Worm (Caenorhabditis elegans) whole organism, L2 larva: Measurements from ENCODE around the gene Y46G5A.15.

Source experiments
- C34F6.9 ChIP-seq: fragments of 150-350 bp; optimal IDR thresholded peaks from 2 replicates; lab custom pipeline; 2014; ENCODE audit warnings: missing biosample characterization, missing genetic modification characterization
- ama-1 ChIP-seq: fragments of 150-350 bp; optimal IDR thresholded peaks from 2 replicates; lab custom pipeline; 2018; ENCODE audit warnings: inconsistent platforms
- ceh-82 ChIP-seq: fragments of 150-350 bp; optimal IDR thresholded peaks from 2 replicates; lab custom pipeline; 2014; ENCODE audit warnings: missing biosample characterization, missing genetic modification characterization
- dmd-4 ChIP-seq: sonication (generic microtip); optimal IDR thresholded peaks from 2 replicates; lab custom pipeline; 2017; ENCODE audit warnings: missing biosample characterization, missing genetic modification characterization
- egl-27 ChIP-seq: sonication (generic microtip); optimal IDR thresholded peaks from 3 replicates; lab custom pipeline; 2017; ENCODE audit warnings: missing biosample characterization, missing genetic modification reagents, missing genetic modification characterization
- elt-1 ChIP-seq: fragments of 150-350 bp; optimal IDR thresholded peaks from 2 replicates; lab custom pipeline; 2014; ENCODE audit warnings: missing biosample characterization, missing genetic modification characterization
- fos-1 ChIP-seq: fragments of 150-350 bp; optimal IDR thresholded peaks from 2 replicates; lab custom pipeline; 2014; ENCODE audit warnings: missing biosample characterization, missing genetic modification characterization
- lin-11 ChIP-seq: fragments of 150-350 bp; sonication (generic microtip); optimal IDR thresholded peaks from 2 replicates; lab custom pipeline; 2014; ENCODE audit warnings: missing biosample characterization, missing genetic modification characterization, inconsistent platforms, mixed read lengths
- lin-39 ChIP-seq: fragments of 150-350 bp; optimal IDR thresholded peaks from 2 replicates; lab custom pipeline; 2014; ENCODE audit warnings: missing biosample characterization, missing genetic modification reagents, missing genetic modification characterization
- lsy-2 ChIP-seq, 2 experiments: fragments of 150-350 bp in 1 of 2; sonication (generic microtip) in 1 of 2; optimal IDR thresholded peaks; 2 replicates each; lab custom pipeline; 2014 to 2017; ENCODE audit warnings: missing biosample characterization in 2 of 2, missing genetic modification characterization in 2 of 2
- nhr-11 ChIP-seq: fragments of 150-350 bp; optimal IDR thresholded peaks from 2 replicates; lab custom pipeline; 2014; ENCODE audit warnings: missing biosample characterization, missing genetic modification characterization
- nhr-21 ChIP-seq: fragments of 150-350 bp; optimal IDR thresholded peaks from 2 replicates; lab custom pipeline; 2014; ENCODE audit warnings: missing biosample characterization, missing genetic modification characterization
- nhr-237 ChIP-seq: fragments of 150-350 bp; optimal IDR thresholded peaks from 2 replicates; lab custom pipeline; 2014; ENCODE audit warnings: missing biosample characterization, missing genetic modification characterization
- snpc-4 ChIP-seq: fragments of 150-350 bp; optimal IDR thresholded peaks from 2 replicates; lab custom pipeline; 2014; ENCODE audit warnings: missing biosample characterization, missing genetic modification characterization

- TF ChIP-seq fos-1 (tag; lab: Kevin White, UChicago): no peak
- TF ChIP-seq dmd-4 (tag; lab: Kevin White, UChicago): no peak
- no peak for TF ChIP-seq elt-1 (tag; lab: Kevin White, UChicago)
- no peak for TF ChIP-seq nhr-11
- TF ChIP-seq ceh-82 (tag; lab: Kevin White, UChicago): no peak
- TF ChIP-seq nhr-21 (tag; lab: Kevin White, UChicago): no peak
- TF ChIP-seq C34F6.9 (tag; lab: Kevin White, UChicago): no peak
- no peak for TF ChIP-seq nhr-237
- TF ChIP-seq lsy-2 (tag; optimal IDR thresholded peaks at IDR 0.05; lab: Kevin White, UChicago): no peak
- no peak for TF ChIP-seq egl-27 (tag; lab: Kevin White, UChicago)
- TF ChIP-seq ama-1: no peak
- TF ChIP-seq snpc-4: no peak
- TF ChIP-seq lin-39: no peak
- no peak for TF ChIP-seq lin-11 (tag; lab: Kevin White, UChicago)
These were observed 10.8 kb downstream of the Y46G5A.15 start, which contains the start of gene Y46G5A.14 for ce11 chrII:12774402-12774801.
